Worm (Caenorhabditis elegans): ENCODE data around the gene F22F7.8.

DNA sequence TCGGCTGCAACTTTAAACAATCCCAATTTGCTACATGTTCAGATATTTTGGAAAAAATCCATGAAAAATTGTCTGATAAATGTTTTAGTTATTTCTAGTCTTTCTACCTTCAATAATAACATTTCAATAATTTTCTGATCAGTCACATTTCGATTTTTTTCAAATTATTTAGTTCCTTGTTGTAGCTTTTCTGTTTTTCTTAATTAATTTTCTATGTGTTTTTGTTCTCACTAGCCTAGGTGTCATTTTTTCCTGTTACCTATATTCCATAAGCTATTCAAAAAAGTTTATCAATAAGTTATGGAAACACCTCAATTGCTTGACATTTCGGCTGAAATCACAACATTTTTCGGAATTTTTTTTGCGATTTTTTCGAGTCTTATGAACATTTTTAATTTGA, 31.5 kb upstream of the F22F7.8 start, which contains the start of gene srbc-23:
- TF ChIP-seq T22C8.4 (GFP tag; IDR thresholded peaks at IDR 0.05) (no peak), tab-1 (GFP tag; IDR thresholded peaks at IDR 0.05) (no peak), flt-1 (GFP tag; IDR thresholded peaks at IDR 0.05) (no peak), ref-1 (GFP tag; conservative IDR thresholded peaks at IDR 0.05) (no peak), ztf-23 (GFP tag; IDR thresholded peaks at IDR 0.05) (no peak)

Measured in whole organism, midembryonic.